Worm (Caenorhabditis elegans): ENCODE results near the gene nhr-3.

DNA sequence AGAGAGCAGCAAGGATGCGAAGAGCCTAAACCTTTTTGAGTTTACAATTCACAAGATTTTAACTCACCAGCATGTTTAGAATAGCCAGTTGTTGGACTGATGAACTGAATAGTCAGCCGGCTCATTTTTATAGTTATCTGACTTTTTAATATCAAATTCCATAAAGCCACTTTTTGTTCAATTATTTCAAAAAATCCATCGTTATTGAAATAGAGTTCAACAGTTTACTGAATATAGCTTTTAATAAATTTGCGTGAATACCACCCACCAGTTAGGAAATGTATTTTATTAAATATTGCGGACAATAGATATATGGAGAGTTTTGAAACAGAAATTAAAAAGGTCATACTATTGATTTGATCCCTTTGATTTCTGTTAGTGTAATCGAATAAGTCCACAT, 28.2 kb upstream of the nhr-3 start, which contains the start of gene nspc-20:
- TF ChIP-seq unc-62 (GFP tag; optimal IDR thresholded peaks at IDR 0.05) (no peak), ztf-11 (tag; optimal IDR thresholded peaks at IDR 0.05) (no peak), egl-27 (tag; optimal IDR thresholded peaks at IDR 0.05) (no peak), fkh-10 (GFP tag; optimal IDR thresholded peaks at IDR 0.05) (no peak), ces-1 (GFP tag; optimal IDR thresholded peaks at IDR 0.05) (no peak), snu-23 (GFP tag; optimal IDR thresholded peaks at IDR 0.05) (no peak), aly-2 (tag; optimal IDR thresholded peaks at IDR 0.05) (no peak), nhr-237 (tag; optimal IDR thresholded peaks at IDR 0.05) (no peak), zag-1 (tag; optimal IDR thresholded peaks at IDR 0.05) (no peak), pag-3 (tag; optimal IDR thresholded peaks at IDR 0.05; ENCODE audit: borderline replicate concordance, insufficient read depth) (no peak), fos-1 (tag; optimal IDR thresholded peaks at IDR 0.05) (no peak), nhr-77 (tag; optimal IDR thresholded peaks at IDR 0.05) (no peak), ztf-4 (tag; optimal IDR thresholded peaks at IDR 0.05) (no peak)
